Worm (Caenorhabditis elegans) whole organism, L2 larva: ENCODE data around the gene C16D2.1.

ENCODE experiments used
- C34F6.9 ChIP-seq: fragments of 150-350 bp; optimal IDR thresholded peaks from 2 replicates; lab custom pipeline; 2014; ENCODE audit warnings: missing biosample characterization, missing genetic modification characterization
- F13H6.1 ChIP-seq: sonication (generic microtip); optimal IDR thresholded peaks from 2 replicates; lab custom pipeline; 2016; ENCODE audit warnings: missing genetic modification characterization, missing compliant biosample characterization
- ZK546.5 ChIP-seq: sonication (generic microtip); optimal IDR thresholded peaks from 2 replicates; lab custom pipeline; 2017; ENCODE audit warnings: missing biosample characterization, missing genetic modification characterization
- alr-1 ChIP-seq: fragments of 150-350 bp; optimal IDR thresholded peaks from 2 replicates; lab custom pipeline; 2014; ENCODE audit warnings: missing biosample characterization, missing genetic modification characterization
- ama-1 ChIP-seq: fragments of 150-350 bp; optimal IDR thresholded peaks from 2 replicates; lab custom pipeline; 2018; ENCODE audit warnings: inconsistent platforms
- ceh-16 ChIP-seq: fragments of 150-350 bp; optimal IDR thresholded peaks from 2 replicates; lab custom pipeline; 2014; ENCODE audit warnings: missing biosample characterization, missing genetic modification characterization
- ceh-82 ChIP-seq: fragments of 150-350 bp; optimal IDR thresholded peaks from 2 replicates; lab custom pipeline; 2014; ENCODE audit warnings: missing biosample characterization, missing genetic modification characterization
- crh-2 ChIP-seq: sonication (generic microtip); optimal IDR thresholded peaks from 2 replicates; lab custom pipeline; 2017; ENCODE audit warnings: missing biosample characterization, missing genetic modification characterization
- dmd-4 ChIP-seq: sonication (generic microtip); optimal IDR thresholded peaks from 2 replicates; lab custom pipeline; 2017; ENCODE audit warnings: missing biosample characterization, missing genetic modification characterization
- elt-3 ChIP-seq: sonication (generic microtip); optimal IDR thresholded peaks from 2 replicates; lab custom pipeline; 2017; ENCODE audit warnings: missing biosample characterization, missing genetic modification characterization
- fos-1 ChIP-seq: fragments of 150-350 bp; optimal IDR thresholded peaks from 2 replicates; lab custom pipeline; 2014; ENCODE audit warnings: missing biosample characterization, missing genetic modification characterization
- gmeb-1 ChIP-seq: fragments of 150-350 bp; optimal IDR thresholded peaks from 2 replicates; lab custom pipeline; 2014; ENCODE audit warnings: missing biosample characterization, missing genetic modification characterization
- lin-11 ChIP-seq: fragments of 150-350 bp; sonication (generic microtip); optimal IDR thresholded peaks from 2 replicates; lab custom pipeline; 2014; ENCODE audit warnings: missing biosample characterization, missing genetic modification characterization, inconsistent platforms, mixed read lengths
- lin-13 ChIP-seq: fragments of 150-350 bp; optimal IDR thresholded peaks from 2 replicates; lab custom pipeline; 2014; ENCODE audit warnings: missing biosample characterization, missing genetic modification reagents, missing genetic modification characterization
- lin-39 ChIP-seq: fragments of 150-350 bp; optimal IDR thresholded peaks from 2 replicates; lab custom pipeline; 2014; ENCODE audit warnings: missing biosample characterization, missing genetic modification reagents, missing genetic modification characterization
- lsy-2 ChIP-seq, 2 experiments: fragments of 150-350 bp in 1 of 2; sonication (generic microtip) in 1 of 2; optimal IDR thresholded peaks; 2 replicates each; lab custom pipeline; 2014 to 2017; ENCODE audit warnings: missing biosample characterization in 2 of 2, missing genetic modification characterization in 2 of 2
- mab-5 ChIP-seq: fragments of 150-350 bp; optimal IDR thresholded peaks from 2 replicates; lab custom pipeline; 2014; ENCODE audit warnings: missing biosample characterization, missing genetic modification characterization
- mbf-1 ChIP-seq: sonication (generic microtip); optimal IDR thresholded peaks from 2 replicates; lab custom pipeline; 2017; ENCODE audit warnings: missing biosample characterization, missing genetic modification characterization
- nhr-10 ChIP-seq: sonication (generic microtip); optimal IDR thresholded peaks from 2 replicates; lab custom pipeline; 2017; ENCODE audit warnings: missing biosample characterization, missing genetic modification characterization
- nhr-12 ChIP-seq: fragments of 150-350 bp; optimal IDR thresholded peaks from 2 replicates; lab custom pipeline; 2014; ENCODE audit warnings: missing biosample characterization, missing genetic modification characterization
- nhr-129 ChIP-seq: fragments of 150-350 bp; optimal IDR thresholded peaks from 2 replicates; lab custom pipeline; 2014; ENCODE audit warnings: missing biosample characterization, missing genetic modification characterization
- nhr-21 ChIP-seq: fragments of 150-350 bp; optimal IDR thresholded peaks from 2 replicates; lab custom pipeline; 2014; ENCODE audit warnings: missing biosample characterization, missing genetic modification characterization
- nhr-23 ChIP-seq: fragments of 150-350 bp; optimal IDR thresholded peaks from 2 replicates; lab custom pipeline; 2014; ENCODE audit warnings: missing biosample characterization, missing genetic modification reagents, missing genetic modification characterization
- nhr-25 ChIP-seq: fragments of 150-350 bp; sonication (generic microtip); optimal IDR thresholded peaks from 3 replicates; lab custom pipeline; 2014; ENCODE audit warnings: missing biosample characterization, missing genetic modification characterization
- peb-1 ChIP-seq: fragments of 150-350 bp; optimal IDR thresholded peaks from 2 replicates; lab custom pipeline; 2014; ENCODE audit warnings: missing biosample characterization, missing genetic modification characterization
- sem-4 ChIP-seq: fragments of 150-350 bp; optimal IDR thresholded peaks from 2 replicates; lab custom pipeline; 2014; ENCODE audit warnings: missing biosample characterization, missing genetic modification reagents, missing genetic modification characterization
- skn-1 ChIP-seq: sonication (generic microtip); optimal IDR thresholded peaks from 2 replicates; lab custom pipeline; 2017; ENCODE audit warnings: missing biosample characterization, missing genetic modification characterization
- sma-3 ChIP-seq: sonication (generic microtip); optimal IDR thresholded peaks from 2 replicates; lab custom pipeline; 2016; ENCODE audit warnings: missing genetic modification reagents, missing genetic modification characterization, missing compliant biosample characterization
- sma-9 ChIP-seq, 2 experiments: fragments of 150-350 bp in 1 of 2; sonication (generic microtip) in 1 of 2; optimal IDR thresholded peaks; 2 replicates each; lab custom pipeline; 2014 to 2016; ENCODE audit warnings: missing genetic modification characterization in 2 of 2, mild to moderate bottlenecking in 1 of 2, missing biosample characterization in 1 of 2, missing compliant biosample characterization in 1 of 2, missing genetic modification reagents in 1 of 2, moderate library complexity in 1 of 2
- unc-39 ChIP-seq: fragments of 150-350 bp; optimal IDR thresholded peaks from 2 replicates; lab custom pipeline; 2014; ENCODE audit warnings: missing biosample characterization, missing genetic modification characterization
- unc-62 ChIP-seq: fragments of 150-350 bp; optimal IDR thresholded peaks from 2 replicates; lab custom pipeline; 2014; ENCODE audit warnings: missing biosample characterization, missing genetic modification reagents, missing genetic modification characterization
- ztf-1 ChIP-seq: fragments of 200-800 bp; sonication (Bioruptor generic); conservative IDR thresholded peaks from 2 replicates; pipeline ENCODE4 v1.3.6; 2022; ENCODE audit warnings: missing genetic modification characterization, missing compliant biosample characterization
- ztf-11 ChIP-seq: sonication (generic microtip); optimal IDR thresholded peaks from 2 replicates; lab custom pipeline; 2017; ENCODE audit warnings: missing biosample characterization, missing genetic modification characterization
- ztf-4 ChIP-seq: fragments of 150-350 bp; optimal IDR thresholded peaks from 2 replicates; lab custom pipeline; 2014; ENCODE audit warnings: missing biosample characterization, missing genetic modification characterization

Gene C16D2.1

ce11 chrII:9165762-9166460 lies 34.4 kb downstream of the C16D2.1 start, which contains the start of gene W07A12.8:
TSS of gene W07A12.8 (minus strand) at chrII:9165812.
- no peak for TF ChIP-seq ztf-4 (tag; lab: Kevin White, UChicago)
- TF ChIP-seq lin-39 (tag; lab: Kevin White, UChicago), result no peak
- TF ChIP-seq fos-1 (tag; lab: Kevin White, UChicago), result peak; percentile 57

ce11 chrII:9167730-9168129 lies 36.3 kb downstream of the C16D2.1 start, which contains the start of gene T23G7.3:
TSS of gene T23G7.3 (minus strand) at chrII:9167830.
- TF ChIP-seq ZK546.5 (tag; lab: Kevin White, UChicago), result no peak
- TF ChIP-seq ztf-1 (GFP tag; lab: Robert Waterston, UW), result no peak
- TF ChIP-seq ztf-11 (tag; lab: Kevin White, UChicago), result no peak
- no peak for TF ChIP-seq alr-1 (tag; lab: Kevin White, UChicago)
- no peak for TF ChIP-seq nhr-10 (tag; lab: Kevin White, UChicago)
- TF ChIP-seq sma-9 (GFP tag; optimal IDR thresholded peaks at IDR 0.05; lab: Kevin White, UChicago), result no peak
- no peak for TF ChIP-seq sma-9 (tag; optimal IDR thresholded peaks at IDR 0.05; lab: Kevin White, UChicago)
- TF ChIP-seq dmd-4 (tag; lab: Kevin White, UChicago), result no peak
- TF ChIP-seq unc-39 (tag; lab: Kevin White, UChicago), result no peak
- no peak for TF ChIP-seq lin-11
- TF ChIP-seq crh-2 (tag; lab: Kevin White, UChicago), result no peak
- TF ChIP-seq peb-1 (tag; lab: Kevin White, UChicago), result no peak
- no peak for TF ChIP-seq ama-1 (lab: Kevin White, UChicago)
- TF ChIP-seq nhr-21, result no peak
- no peak for TF ChIP-seq ztf-4 (tag; lab: Kevin White, UChicago)
- no peak for TF ChIP-seq nhr-23 (tag; lab: Kevin White, UChicago)
- no peak for TF ChIP-seq lin-13
- no peak for TF ChIP-seq ceh-82

ce11 chrII:9169450-9169960 lies 38.0 kb downstream of the C16D2.1 start, which contains the start of gene dpl-1:
TSS of gene dpl-1 (plus strand) at chrII:9169910.
- TF ChIP-seq lsy-2 (tag; optimal IDR thresholded peaks at IDR 0.05; lab: Kevin White, UChicago) (peak in 1 of 2 experiments; percentile 68), gmeb-1 (tag; lab: Kevin White, UChicago) (peak; percentile 76), nhr-129 (tag; lab: Kevin White, UChicago) (peak; percentile 35), ceh-82 (no peak), dmd-4 (tag; lab: Kevin White, UChicago) (no peak), lin-13 (peak; percentile 9), C34F6.9 (tag; lab: Kevin White, UChicago) (peak; percentile 60)

DNA sequence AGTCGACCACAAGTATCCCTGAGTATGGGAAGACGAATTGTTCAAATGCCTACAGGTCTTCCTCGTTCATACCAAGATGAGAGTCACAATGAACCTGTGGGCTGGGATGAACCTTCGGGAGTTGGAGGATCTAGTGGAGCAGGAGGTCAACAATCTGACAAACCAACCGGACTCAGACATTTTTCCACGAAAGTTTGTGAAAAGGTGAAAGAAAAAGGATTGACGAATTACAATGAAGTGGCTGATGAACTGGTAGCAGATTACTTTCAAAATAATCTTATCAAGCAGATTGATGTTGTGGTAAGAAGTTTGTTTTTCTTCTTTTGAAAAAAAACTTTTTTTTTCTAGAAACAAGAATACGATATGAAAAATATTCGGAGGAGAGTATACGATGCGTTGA lies 38.6 kb downstream of the C16D2.1 start:
- TF ChIP-seq nhr-25 (tag; lab: Kevin White, UChicago) (peak; percentile 88), nhr-129 (tag; lab: Kevin White, UChicago) (no peak), mbf-1 (no peak), lsy-2 (tag; optimal IDR thresholded peaks at IDR 0.05; lab: Kevin White, UChicago) (no peak), fos-1 (tag; lab: Kevin White, UChicago) (no peak), sma-3 (GFP tag; lab: Kevin White, UChicago) (no peak), ztf-4 (tag; lab: Kevin White, UChicago) (no peak)

ce11 chrII:9170851-9171250 lies 39.4 kb downstream of the C16D2.1 start:
- TF ChIP-seq sem-4 (tag; lab: Kevin White, UChicago) (no peak), F13H6.1 (no peak), elt-3 (tag; lab: Kevin White, UChicago) (no peak), nhr-25 (tag; lab: Kevin White, UChicago) (no peak), ceh-82 (no peak), sma-9 (GFP tag; optimal IDR thresholded peaks at IDR 0.05; lab: Kevin White, UChicago) (no peak), sma-9 (tag; optimal IDR thresholded peaks at IDR 0.05; lab: Kevin White, UChicago) (no peak), skn-1 (no peak), mab-5 (tag; lab: Kevin White, UChicago) (no peak), crh-2 (tag; lab: Kevin White, UChicago) (no peak), sma-3 (GFP tag; lab: Kevin White, UChicago) (no peak), nhr-12 (tag; lab: Kevin White, UChicago) (no peak), fos-1 (tag; lab: Kevin White, UChicago) (no peak), unc-62 (GFP tag; lab: Kevin White, UChicago) (no peak), ceh-16 (no peak), unc-39 (tag; lab: Kevin White, UChicago) (no peak), lin-11 (no peak)
